Fruit fly (Drosophila melanogaster) whole organism, embryonic: Measurements from ENCODE around the gene Tcs6.
A peak's percentile ranks its signal among the peaks of the same experiment; 100 is the strongest.

ENCODE experiments used
- CG1024 ChIP-seq: fragments of 200-800 bp; sonication (Bioruptor generic); IDR thresholded peaks from 2 replicates; pipeline ENCODE4 v1.3.6; 2022; ENCODE audit warnings: missing biosample characterization, missing genetic modification characterization
- CG10321 ChIP-seq: fragments of 200-800 bp; sonication (Bioruptor generic); IDR thresholded peaks from 2 replicates; pipeline ENCODE4 v1.3.6; 2022; ENCODE audit warnings: missing biosample characterization, missing genetic modification characterization
- CG10959 ChIP-seq: fragments of 200-800 bp; sonication (Bioruptor generic); IDR thresholded peaks from 2 replicates; pipeline ENCODE4 v1.3.6; 2022; ENCODE audit warnings: missing biosample characterization, missing genetic modification characterization
- CG13123 ChIP-seq: fragments of 200-800 bp; sonication (Bioruptor generic); optimal IDR thresholded peaks from 2 replicates; lab custom pipeline; 2016; ENCODE audit warnings: missing biosample characterization, missing genetic modification characterization
- CG13894 ChIP-seq: fragments of 200-800 bp; sonication (Bioruptor generic); optimal IDR thresholded peaks from 3 replicates; lab custom pipeline; 2018; ENCODE audit warnings: missing biosample characterization, mild to moderate bottlenecking, missing genetic modification characterization, moderate library complexity
- CG1603 ChIP-seq: fragments of 200-800 bp; sonication (Bioruptor generic); optimal IDR thresholded peaks from 2 replicates; lab custom pipeline; 2019; ENCODE audit warnings: missing biosample characterization, mild to moderate bottlenecking, missing genetic modification characterization, moderate library complexity
- CG17361 ChIP-seq: fragments of 200-800 bp; sonication (Bioruptor generic); IDR thresholded peaks from 3 replicates; pipeline ENCODE4 v1.3.6; 2022; ENCODE audit warnings: missing biosample characterization, missing genetic modification characterization
- CG18011 ChIP-seq: fragments of 200-800 bp; sonication (Bioruptor generic); optimal IDR thresholded peaks from 2 replicates; lab custom pipeline; 2017; ENCODE audit warnings: missing biosample characterization, missing genetic modification characterization, mild to moderate bottlenecking, moderate library complexity, missing genotype
- CG1832 ChIP-seq: fragments of 200-800 bp; sonication (Bioruptor generic); optimal IDR thresholded peaks from 2 replicates; lab custom pipeline; 2017; ENCODE audit warnings: missing biosample characterization, mild to moderate bottlenecking, missing genetic modification characterization, inconsistent platforms
- CG2116 ChIP-seq: fragments of 200-800 bp; sonication (Bioruptor generic); optimal IDR thresholded peaks from 3 replicates; lab custom pipeline; 2018; ENCODE audit warnings: missing biosample characterization, mild to moderate bottlenecking, missing genetic modification characterization
- CG30431 ChIP-seq: fragments of 200-800 bp; sonication (Bioruptor generic); optimal IDR thresholded peaks from 2 replicates; lab custom pipeline; 2017; ENCODE audit warnings: missing biosample characterization, missing genetic modification characterization
- CG3163 ChIP-seq: fragments of 200-800 bp; sonication (Bioruptor generic); optimal IDR thresholded peaks from 3 replicates; lab custom pipeline; 2016; ENCODE audit warnings: missing biosample characterization, missing genetic modification characterization
- CG32767 ChIP-seq: fragments of 200-800 bp; sonication (Bioruptor generic); IDR thresholded peaks from 2 replicates; pipeline ENCODE4 v1.3.6; 2022; ENCODE audit warnings: missing biosample characterization, missing genetic modification characterization
- CG33213 ChIP-seq: fragments of 200-800 bp; sonication (Bioruptor generic); optimal IDR thresholded peaks from 3 replicates; lab custom pipeline; 2016; ENCODE audit warnings: missing biosample characterization, missing genetic modification characterization
- CG3847 ChIP-seq: fragments of 200-800 bp; sonication (Bioruptor generic); IDR thresholded peaks from 2 replicates; pipeline ENCODE4 v1.3.6; 2022; ENCODE audit warnings: missing biosample characterization, missing genetic modification characterization
- CG4404 ChIP-seq: fragments of 200-800 bp; sonication (Bioruptor generic); IDR thresholded peaks from 2 replicates; pipeline ENCODE4 v1.3.6; 2022; ENCODE audit warnings: missing biosample characterization, missing genetic modification characterization
- CG4617 ChIP-seq: fragments of 200-800 bp; sonication (Bioruptor generic); optimal IDR thresholded peaks from 3 replicates; lab custom pipeline; 2016; ENCODE audit warnings: missing biosample characterization, missing genetic modification characterization, borderline replicate concordance
- CG5953 ChIP-seq: fragments of 200-800 bp; sonication (Bioruptor generic); IDR thresholded peaks from 2 replicates; pipeline ENCODE4 v1.3.6; 2022; ENCODE audit warnings: missing biosample characterization, missing genetic modification characterization
- CG6765 ChIP-seq: fragments of 200-800 bp; sonication (Bioruptor generic); optimal IDR thresholded peaks from 3 replicates; lab custom pipeline; 2017; ENCODE audit warnings: missing biosample characterization, mild to moderate bottlenecking, missing genetic modification characterization
- CG8290 ChIP-seq, 3 experiments: fragments of 200-800 bp; sonication (Bioruptor generic); optimal IDR thresholded peaks; 2 replicates each; lab custom pipeline; 2016 to 2019; ENCODE audit warnings: missing biosample characterization in 3 of 3, missing genetic modification characterization in 3 of 3, mild to moderate bottlenecking in 2 of 3, moderate library complexity in 1 of 3
- CG8478 ChIP-seq: fragments of >200 bp; optimal IDR thresholded peaks from 2 replicates; lab custom pipeline; 2018
- CG9932 ChIP-seq: fragments of 200-800 bp; sonication (Bioruptor generic); IDR thresholded peaks from 2 replicates; pipeline ENCODE4 v1.3.6; 2022; ENCODE audit warnings: missing biosample characterization, missing genetic modification characterization
- CTCF ChIP-seq: fragments of 200-800 bp; sonication (Bioruptor generic); optimal IDR thresholded peaks from 2 replicates; lab custom pipeline; 2017; ENCODE audit warnings: missing biosample characterization, mild to moderate bottlenecking, missing genetic modification characterization, moderate library complexity
- Camta ChIP-seq: fragments of 200-800 bp; sonication (Bioruptor generic); optimal IDR thresholded peaks from 2 replicates; lab custom pipeline; 2016; ENCODE audit warnings: missing biosample characterization, missing genetic modification characterization
- Chrac-16 ChIP-seq: fragments of 200-800 bp; sonication (Bioruptor generic); optimal IDR thresholded peaks from 3 replicates; lab custom pipeline; 2016; ENCODE audit warnings: missing biosample characterization, missing genetic modification characterization
- CoRest ChIP-seq: fragments of 200-800 bp; sonication (Bioruptor generic); optimal IDR thresholded peaks from 3 replicates; lab custom pipeline; 2018; ENCODE audit warnings: missing biosample characterization, mild to moderate bottlenecking, missing genetic modification characterization, moderate library complexity
- Doc2 ChIP-seq: fragments of 200-800 bp; sonication (Bioruptor generic); IDR thresholded peaks from 2 replicates; pipeline ENCODE4 v1.3.6; 2022; ENCODE audit warnings: missing biosample characterization, missing genetic modification characterization
- Dp ChIP-seq: fragments of 200-800 bp; sonication (Bioruptor generic); optimal IDR thresholded peaks from 2 replicates; lab custom pipeline; 2018; ENCODE audit warnings: missing biosample characterization, mild to moderate bottlenecking, missing genetic modification characterization, moderate library complexity
- Elba2 ChIP-seq: fragments of 200-800 bp; sonication (Bioruptor generic); optimal IDR thresholded peaks from 3 replicates; lab custom pipeline; 2016; ENCODE audit warnings: missing biosample characterization, missing genetic modification characterization
- Ets65A ChIP-seq: fragments of 200-800 bp; sonication (Bioruptor generic); peaks from one replicate; lab custom pipeline; 2016; ENCODE audit warnings: missing biosample characterization, missing genetic modification characterization
- Gsc ChIP-seq: fragments of 200-800 bp; sonication (Bioruptor generic); IDR thresholded peaks from 2 replicates; pipeline ENCODE4 v1.3.6; 2022; ENCODE audit warnings: missing biosample characterization, missing genetic modification characterization
- HmgZ ChIP-seq: fragments of 200-800 bp; sonication (Bioruptor generic); optimal IDR thresholded peaks from 2 replicates; lab custom pipeline; 2018; ENCODE audit warnings: missing biosample characterization, mild to moderate bottlenecking, missing genetic modification characterization
- Hsf ChIP-seq: fragments of 200-800 bp; sonication (Bioruptor generic); optimal IDR thresholded peaks from 3 replicates; lab custom pipeline; 2016; ENCODE audit warnings: missing biosample characterization, missing genetic modification characterization
- Mes4 ChIP-seq: fragments of 200-800 bp; sonication (Bioruptor generic); optimal IDR thresholded peaks from 2 replicates; lab custom pipeline; 2016; ENCODE audit warnings: missing biosample characterization, missing genetic modification characterization
- Nf-YC ChIP-seq: fragments of 200-800 bp; optimal IDR thresholded peaks from 3 replicates; lab custom pipeline; 2019; ENCODE audit warnings: missing biosample characterization, mild to moderate bottlenecking, missing genetic modification characterization, moderate library complexity
- Oaz ChIP-seq: fragments of 200-800 bp; sonication (Bioruptor generic); IDR thresholded peaks from 2 replicates; pipeline ENCODE4 v1.3.6; 2022; ENCODE audit warnings: missing biosample characterization, missing genetic modification characterization
- YL-1 ChIP-seq: fragments of 200-800 bp; sonication (Bioruptor generic); optimal IDR thresholded peaks from 3 replicates; lab custom pipeline; 2017; ENCODE audit warnings: missing biosample characterization, mild to moderate bottlenecking, missing genetic modification characterization
- bcd ChIP-seq: fragments of 200-800 bp; sonication (Bioruptor generic); optimal IDR thresholded peaks from 2 replicates; lab custom pipeline; 2017; ENCODE audit warnings: missing biosample characterization, mild to moderate bottlenecking, missing genetic modification characterization
- caup ChIP-seq: fragments of 200-800 bp; sonication (Bioruptor generic); optimal IDR thresholded peaks from 3 replicates; lab custom pipeline; 2017; ENCODE audit warnings: missing biosample characterization, mild to moderate bottlenecking, missing genetic modification characterization, moderate library complexity; ENCODE audit not compliant: severe bottlenecking
- dati ChIP-seq: fragments of 200-800 bp; sonication (Bioruptor generic); IDR thresholded peaks from 2 replicates; pipeline ENCODE4 v1.3.6; 2022; ENCODE audit warnings: missing biosample characterization, missing genetic modification characterization
- eyg ChIP-seq: fragments of 200-800 bp; sonication (Bioruptor generic); optimal IDR thresholded peaks from 3 replicates; lab custom pipeline; 2016; ENCODE audit warnings: missing biosample characterization, missing genetic modification characterization
- fu2 ChIP-seq: fragments of 200-800 bp; sonication (Bioruptor generic); optimal IDR thresholded peaks from 2 replicates; lab custom pipeline; 2016; ENCODE audit warnings: missing biosample characterization, missing genetic modification characterization
- hth ChIP-seq: fragments of >200 bp; optimal IDR thresholded peaks from 2 replicates; lab custom pipeline; 2017; ENCODE audit warnings: inconsistent platforms
- kni ChIP-seq: fragments of 200-800 bp; sonication (Bioruptor generic); optimal IDR thresholded peaks from 3 replicates; lab custom pipeline; 2017; ENCODE audit warnings: mild to moderate bottlenecking, missing biosample characterization, missing genetic modification reagents, missing genetic modification characterization
- ranshi ChIP-seq: fragments of 200-800 bp; sonication (Bioruptor generic); IDR thresholded peaks from 2 replicates; pipeline ENCODE4 v1.3.6; 2022; ENCODE audit warnings: missing biosample characterization, missing genetic modification characterization
- scrt ChIP-seq: fragments of 200-800 bp; sonication (Bioruptor generic); optimal IDR thresholded peaks from 2 replicates; lab custom pipeline; 2018; ENCODE audit warnings: missing biosample characterization, mild to moderate bottlenecking, missing genetic modification characterization, moderate library complexity
- sens ChIP-seq: fragments of 200-800 bp; sonication (Bioruptor generic); peaks from one replicate; lab custom pipeline; 2016; ENCODE audit warnings: missing biosample characterization, missing genetic modification characterization
- seq ChIP-seq: fragments of 200-800 bp; sonication (Bioruptor generic); IDR thresholded peaks from 2 replicates; pipeline ENCODE4 v1.3.6; 2022; ENCODE audit warnings: missing biosample characterization, missing genetic modification characterization
- sima ChIP-seq: fragments of 200-800 bp; sonication (Bioruptor generic); optimal IDR thresholded peaks from 2 replicates; lab custom pipeline; 2016; ENCODE audit warnings: missing biosample characterization, missing genetic modification characterization
- tin ChIP-seq: fragments of 200-800 bp; sonication (Bioruptor generic); optimal IDR thresholded peaks from 3 replicates; lab custom pipeline; 2016; ENCODE audit warnings: missing biosample characterization, missing genetic modification characterization
- unc-4 ChIP-seq: fragments of 200-800 bp; sonication (Bioruptor generic); IDR thresholded peaks from 2 replicates; pipeline ENCODE4 v1.3.6; 2022; ENCODE audit warnings: missing biosample characterization, missing genetic modification characterization; ENCODE audit not compliant: partially characterized antibody
- unpg ChIP-seq: fragments of 200-800 bp; sonication (Bioruptor generic); optimal IDR thresholded peaks from 3 replicates; lab custom pipeline; 2018; ENCODE audit warnings: missing biosample characterization, mild to moderate bottlenecking, missing genetic modification characterization, moderate library complexity
- zfh1 ChIP-seq: fragments of 200-800 bp; sonication (Bioruptor generic); IDR thresholded peaks from 3 replicates; pipeline ENCODE4 v1.3.6; 2022; ENCODE audit warnings: missing biosample characterization, missing genetic modification characterization

Tcs6 gene

DNA sequence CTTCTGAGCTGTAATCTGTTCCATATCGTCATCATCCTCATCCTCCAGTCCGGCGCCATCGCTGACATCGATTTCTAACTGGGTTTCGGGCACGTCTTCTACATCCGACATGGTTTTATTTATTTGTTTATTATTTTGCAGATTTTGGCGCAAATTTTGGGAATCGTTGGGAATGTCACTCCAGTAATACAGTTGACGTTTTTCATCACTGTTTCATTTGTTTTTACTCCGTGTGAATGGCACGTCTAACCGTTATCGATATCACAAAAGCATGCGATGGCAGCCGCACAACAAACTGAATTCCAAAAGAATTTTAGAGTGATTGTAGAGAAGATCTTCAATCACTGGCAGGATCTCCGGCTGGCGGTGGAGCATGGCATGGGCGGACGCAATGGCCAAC, 1.6 kb downstream of the Tcs6 start, which contains the start of the genes Sld5 and CG14543 (continued):
- TF ChIP-seq Dp (peak; percentile 67), CG2116 (peak; percentile 14), Mes4 (peak; percentile 12), Oaz (no peak), CoRest (tag; lab: Kevin White, UChicago) (peak; percentile 1), Ets65A (peak; percentile 90), seq (GFP tag; lab: Robert Waterston, UW) (no peak), scrt (GFP tag; lab: Kevin White, UChicago) (no peak), unpg (GFP tag; lab: Kevin White, UChicago) (no peak), eyg (GFP tag; lab: Kevin White, UChicago) (no peak), CG6765 (no peak), Gsc (no peak), bcd (peak; percentile 6), CG10321 (GFP tag; lab: Robert Waterston, UW) (no peak), CG32767 (GFP tag; lab: Robert Waterston, UW) (no peak), CG13894 (tag; lab: Kevin White, UChicago) (no peak), Nf-YC (tag; lab: Kevin White, UChicago) (peak; percentile 12), Elba2 (GFP tag; lab: Kevin White, UChicago) (no peak), CTCF (GFP tag; lab: Kevin White, UChicago) (no peak), CG13123 (GFP tag; lab: Kevin White, UChicago) (no peak), HmgZ (tag; lab: Kevin White, UChicago) (peak; percentile 38), CG1832 (GFP tag; lab: Kevin White, UChicago) (no peak), unc-4 (GFP tag; lab: Robert Waterston, UW) (0 out of 2 replicates have a peak, but pooled peaks have one; percentile 25), CG1024 (GFP tag; lab: Robert Waterston, UW) (no peak), CG3163 (GFP tag; lab: Kevin White, UChicago) (no peak), sens (GFP tag; lab: Kevin White, UChicago) (no peak), CG5953 (no peak), Hsf (GFP tag; lab: Kevin White, UChicago) (peak; percentile 20), sima (GFP tag; lab: Kevin White, UChicago) (no peak), CG8290 (GFP tag; optimal IDR thresholded peaks at IDR 0.05; lab: Kevin White, UChicago) (no peak), CG8290 (tag; optimal IDR thresholded peaks at IDR 0.05; lab: Kevin White, UChicago) (peak in 1 of 2 experiments; percentile 36), hth (lab: Kevin White, UChicago) (no peak), kni (GFP tag; lab: Kevin White, UChicago) (no peak), caup (peak; percentile 36), Doc2 (GFP tag; lab: Robert Waterston, UW) (no peak), CG33213 (GFP tag; lab: Kevin White, UChicago) (peak; percentile 42), YL-1 (GFP tag; lab: Kevin White, UChicago) (peak; percentile 45), CG1603 (tag; lab: Kevin White, UChicago) (peak; percentile 31), CG30431 (GFP tag; lab: Kevin White, UChicago) (no peak), CG3847 (GFP tag; lab: Robert Waterston, UW) (0 out of 2 replicates have a peak, but pooled peaks have one; percentile 17), dati (GFP tag; lab: Robert Waterston, UW) (no peak), CG10959 (GFP tag; lab: Robert Waterston, UW) (no peak), CG18011 (GFP tag; lab: Kevin White, UChicago) (peak; percentile 11), CG4617 (GFP tag; lab: Kevin White, UChicago) (peak; percentile 12), zfh1 (0 out of 3 replicates have a peak, but pooled peaks have one; percentile 15), Camta (GFP tag; lab: Kevin White, UChicago) (no peak), Chrac-16 (GFP tag; lab: Kevin White, UChicago) (no peak), CG8478 (lab: Kevin White, UChicago) (no peak), CG17361 (0 out of 3 replicates have a peak, but pooled peaks have one; percentile 14), ranshi (GFP tag; lab: Robert Waterston, UW) (no peak), fu2 (GFP tag; lab: Kevin White, UChicago) (peak; percentile 28), CG9932 (GFP tag; lab: Robert Waterston, UW) (peak; percentile 37; the same call in 1 of the 2 replicates), tin (GFP tag; lab: Kevin White, UChicago) (peak; percentile 1), CG4404 (GFP tag; lab: Robert Waterston, UW) (no peak)
